Worm (Caenorhabditis elegans): ENCODE measurements around the gene F58F9.4.

- no peak for TF ChIP-seq him-1 (tag; optimal IDR thresholded peaks at IDR 0.05)
- no peak for TF ChIP-seq dao-5 (tag; optimal IDR thresholded peaks at IDR 0.05)
These were observed 30.6 kb upstream of the F58F9.4 start for ce11 chrIV:6200249-6200648.

Measured in whole organism, L4/young adult.